Worm (Caenorhabditis elegans) whole organism, young adult: ENCODE data around the gene B0303.16.

Experiments used
- B0019.2 ChIP-seq: fragments of 200-800 bp; sonication (Bioruptor generic); conservative IDR thresholded peaks from 2 replicates; pipeline ENCODE4 v1.3.6; 2022; ENCODE audit warnings: missing genetic modification reagents, missing genetic modification characterization, missing compliant biosample characterization
- B0336.3 ChIP-seq: fragments of 200-800 bp; sonication (Bioruptor generic); IDR thresholded peaks from 2 replicates; pipeline ENCODE4 v1.3.6; 2022; ENCODE audit warnings: missing genetic modification characterization, missing compliant biosample characterization
- C06A6.2 ChIP-seq: fragments of 200-800 bp; sonication (Bioruptor generic); conservative IDR thresholded peaks from 2 replicates; pipeline ENCODE4 v1.3.6; 2022; ENCODE audit warnings: missing genetic modification characterization, missing compliant biosample characterization
- F22D6.2 ChIP-seq: sonication (generic microtip); optimal IDR thresholded peaks from 2 replicates; lab custom pipeline; 2016; ENCODE audit warnings: mild to moderate bottlenecking, missing genetic modification characterization, missing compliant biosample characterization
- F23B12.7 ChIP-seq: sonication (generic microtip); optimal IDR thresholded peaks from 2 replicates; lab custom pipeline; 2017; ENCODE audit warnings: missing genetic modification characterization, mild to moderate bottlenecking, missing compliant biosample characterization, antibody characterized with exemption, moderate library complexity; ENCODE audit not compliant: insufficient read depth
- F33H1.4 ChIP-seq: fragments of 200-800 bp; sonication (Bioruptor generic); IDR thresholded peaks from 2 replicates; pipeline ENCODE4 v1.3.6; 2022; ENCODE audit warnings: missing genetic modification reagents, missing genetic modification characterization, missing compliant biosample characterization
- F57A8.1 ChIP-seq: fragments of 200-800 bp; sonication (Bioruptor generic); optimal IDR thresholded peaks from 2 replicates; lab custom pipeline; 2018; ENCODE audit warnings: mild to moderate bottlenecking, missing genetic modification characterization, moderate library complexity, missing compliant biosample characterization
- Y53F4B.3 ChIP-seq: fragments of 200-800 bp; sonication (Bioruptor generic); IDR thresholded peaks from 2 replicates; pipeline ENCODE4 v1.3.6; 2022; ENCODE audit warnings: missing genetic modification reagents, missing genetic modification characterization, missing compliant biosample characterization
- Y67H2A.10 ChIP-seq: fragments of 200-800 bp; sonication (Bioruptor generic); conservative IDR thresholded peaks from 2 replicates; pipeline ENCODE4 v1.3.6; 2022; ENCODE audit warnings: missing genetic modification reagents, missing genetic modification characterization, missing compliant biosample characterization
- akir-1 ChIP-seq: fragments of 200-800 bp; sonication (Bioruptor generic); optimal IDR thresholded peaks from 2 replicates; lab custom pipeline; 2018; ENCODE audit warnings: mild to moderate bottlenecking, missing genetic modification characterization, moderate library complexity, missing compliant biosample characterization
- bed-1 ChIP-seq: fragments of 200-800 bp; sonication (Bioruptor generic); IDR thresholded peaks from 2 replicates; pipeline ENCODE4 v1.3.6; 2022; ENCODE audit warnings: missing genetic modification reagents, missing genetic modification characterization, missing compliant biosample characterization
- bed-2 ChIP-seq: fragments of 200-800 bp; sonication (Bioruptor generic); IDR thresholded peaks from 2 replicates; pipeline ENCODE4 v1.3.6; 2022; ENCODE audit warnings: missing genetic modification reagents, missing genetic modification characterization, missing compliant biosample characterization
- ccch-3 ChIP-seq: fragments of 200-800 bp; sonication (Bioruptor generic); optimal IDR thresholded peaks from 2 replicates; lab custom pipeline; 2018; ENCODE audit warnings: mild to moderate bottlenecking, missing genetic modification characterization, missing compliant biosample characterization
- cebp-1 ChIP-seq, 2 experiments: fragments of 200-800 bp in 1 of 2; sonication (Bioruptor generic) in 1 of 2; sonication (generic microtip) in 1 of 2; IDR thresholded peaks in 1 of 2; optimal IDR thresholded peaks in 1 of 2; 2 replicates each; pipeline versions ENCODE4 v1.3.6 to Lab custom; 2017 to 2022; ENCODE audit warnings: missing compliant biosample characterization in 2 of 2, missing genetic modification characterization in 2 of 2, mild to moderate bottlenecking in 1 of 2, missing genetic modification reagents in 1 of 2, moderate library complexity in 1 of 2
- ceh-100 ChIP-seq: fragments of 200-800 bp; sonication (Bioruptor generic); IDR thresholded peaks from 2 replicates; pipeline ENCODE4 v1.3.6; 2022; ENCODE audit warnings: missing genetic modification reagents, missing genetic modification characterization, missing compliant biosample characterization
- ceh-40 ChIP-seq: fragments of 200-800 bp; sonication (Bioruptor generic); IDR thresholded peaks from 2 replicates; pipeline ENCODE4 v1.3.6; 2022; ENCODE audit warnings: missing genetic modification characterization, missing compliant biosample characterization
- ceh-79 ChIP-seq: sonication (generic microtip); optimal IDR thresholded peaks from 2 replicates; lab custom pipeline; 2017; ENCODE audit warnings: mild to moderate bottlenecking, missing genetic modification characterization, missing compliant biosample characterization
- dpl-1 ChIP-seq: fragments of 150-350 bp; optimal IDR thresholded peaks from 2 replicates; lab custom pipeline; 2014; ENCODE audit warnings: missing biosample characterization, missing genetic modification reagents, missing genetic modification characterization
- egl-18 ChIP-seq: fragments of 200-800 bp; sonication (Bioruptor generic); IDR thresholded peaks from 2 replicates; pipeline ENCODE4 v1.3.6; 2022; ENCODE audit warnings: missing genetic modification reagents, missing genetic modification characterization, missing compliant biosample characterization
- egl-44 ChIP-seq: fragments of 200-800 bp; sonication (Bioruptor generic); IDR thresholded peaks from 2 replicates; pipeline ENCODE4 v1.3.6; 2022; ENCODE audit warnings: missing genetic modification reagents, missing genetic modification characterization, missing compliant biosample characterization
- egrh-3 ChIP-seq: fragments of 200-800 bp; sonication (Bioruptor generic); IDR thresholded peaks from 2 replicates; pipeline ENCODE4 v1.3.6; 2022; ENCODE audit warnings: missing genetic modification reagents, missing genetic modification characterization, missing compliant biosample characterization
- gei-17 ChIP-seq: fragments of 200-800 bp; sonication (Bioruptor generic); optimal IDR thresholded peaks from 2 replicates; lab custom pipeline; 2018; ENCODE audit warnings: mild to moderate bottlenecking, missing genetic modification characterization, missing compliant biosample characterization
- him-1 ChIP-seq: sonication (generic microtip); optimal IDR thresholded peaks from 2 replicates; lab custom pipeline; 2016; ENCODE audit warnings: missing genotype, missing genetic modification reagents, missing genetic modification characterization, missing compliant biosample characterization
- hlh-26 ChIP-seq: fragments of 200-800 bp; sonication (Bioruptor generic); conservative IDR thresholded peaks from 2 replicates; pipeline ENCODE4 v1.3.6; 2022; ENCODE audit warnings: missing genetic modification reagents, missing genetic modification characterization, missing compliant biosample characterization
- hmg-1.2 ChIP-seq: fragments of 200-800 bp; sonication (Bioruptor generic); IDR thresholded peaks from 2 replicates; pipeline ENCODE4 v1.3.6; 2022; ENCODE audit warnings: missing genetic modification reagents, missing genetic modification characterization, missing compliant biosample characterization
- hrde-1 ChIP-seq: sonication (generic microtip); optimal IDR thresholded peaks from 2 replicates; lab custom pipeline; 2016; ENCODE audit warnings: missing genetic modification characterization, mild to moderate bottlenecking, missing compliant biosample characterization, moderate library complexity, missing genotype, missing genetic modification reagents, borderline replicate concordance
- lin-40 ChIP-seq: sonication (generic microtip); optimal IDR thresholded peaks from 2 replicates; lab custom pipeline; 2016; ENCODE audit warnings: missing genetic modification characterization, mild to moderate bottlenecking, missing compliant biosample characterization, missing genotype, missing genetic modification reagents
- lin-54 ChIP-seq: fragments of 200-800 bp; sonication (Bioruptor generic); optimal IDR thresholded peaks from 2 replicates; lab custom pipeline; 2018; ENCODE audit warnings: mild to moderate bottlenecking, missing genetic modification characterization, missing compliant biosample characterization
- lir-1 ChIP-seq: fragments of 200-800 bp; sonication (Bioruptor generic); conservative IDR thresholded peaks from 2 replicates; pipeline ENCODE4 v1.3.6; 2022; ENCODE audit warnings: missing genetic modification reagents, missing genetic modification characterization, missing compliant biosample characterization
- madf-3 ChIP-seq: fragments of 200-800 bp; sonication (Bioruptor generic); IDR thresholded peaks from 2 replicates; pipeline ENCODE4 v1.3.6; 2022; ENCODE audit warnings: missing genetic modification reagents, missing genetic modification characterization, missing compliant biosample characterization
- mel-28 ChIP-seq: sonication (generic microtip); optimal IDR thresholded peaks from 2 replicates; lab custom pipeline; 2016; ENCODE audit warnings: borderline replicate concordance, mild to moderate bottlenecking, missing genetic modification characterization, missing compliant biosample characterization
- mxl-1 ChIP-seq: sonication (generic microtip); optimal IDR thresholded peaks from 2 replicates; lab custom pipeline; 2016; ENCODE audit warnings: missing genetic modification characterization, missing compliant biosample characterization
- nfya-1 ChIP-seq: sonication (generic microtip); optimal IDR thresholded peaks from 2 replicates; lab custom pipeline; 2017; ENCODE audit warnings: antibody characterized with exemption, missing compliant biosample characterization, missing genetic modification characterization, borderline replicate concordance; ENCODE audit not compliant: insufficient read depth
- nhr-120 ChIP-seq: fragments of 200-800 bp; sonication (Bioruptor generic); IDR thresholded peaks from 2 replicates; pipeline ENCODE4 v1.3.6; 2022; ENCODE audit warnings: missing genetic modification characterization, missing compliant biosample characterization
- nhr-179 ChIP-seq: sonication (generic microtip); optimal IDR thresholded peaks from 2 replicates; lab custom pipeline; 2016; ENCODE audit warnings: mild to moderate bottlenecking, missing genetic modification characterization, missing compliant biosample characterization
- pbrm-1 ChIP-seq: fragments of 200-800 bp; sonication (Bioruptor generic); IDR thresholded peaks from 2 replicates; pipeline ENCODE4 v1.3.6; 2022; ENCODE audit warnings: missing genetic modification reagents, missing genetic modification characterization, missing compliant biosample characterization
- sdz-38 ChIP-seq: sonication (generic microtip); optimal IDR thresholded peaks from 2 replicates; lab custom pipeline; 2016; ENCODE audit warnings: missing genotype, missing genetic modification characterization, missing compliant biosample characterization
- snpc-1.3 ChIP-seq: sonication (generic microtip); optimal IDR thresholded peaks from 2 replicates; lab custom pipeline; 2017; ENCODE audit warnings: missing genetic modification characterization, mild to moderate bottlenecking, missing compliant biosample characterization, antibody characterized with exemption, moderate library complexity, missing genotype, missing genetic modification reagents; ENCODE audit not compliant: insufficient read depth
- snpc-4 ChIP-seq, 5 experiments: fragments of 150-350 bp in 1 of 5; sonication (generic microtip) in 4 of 5; optimal IDR thresholded peaks; 2 replicates each; lab custom pipeline; 2014 to 2018; ENCODE audit warnings: missing genetic modification characterization in 5 of 5, missing biosample characterization in 3 of 5, antibody characterized with exemption in 2 of 5, mild to moderate bottlenecking in 2 of 5, missing compliant biosample characterization in 2 of 5, missing genotype in 2 of 5, moderate library complexity in 2 of 5, missing genetic modification reagents in 1 of 5
- somi-1 ChIP-seq: fragments of 200-800 bp; sonication (Bioruptor generic); optimal IDR thresholded peaks from 2 replicates; lab custom pipeline; 2018; ENCODE audit warnings: mild to moderate bottlenecking, missing genetic modification characterization, missing compliant biosample characterization
- sptf-2 ChIP-seq: fragments of 200-800 bp; sonication (Bioruptor generic); optimal IDR thresholded peaks from 2 replicates; lab custom pipeline; 2018; ENCODE audit warnings: mild to moderate bottlenecking, missing genetic modification characterization, missing compliant biosample characterization
- tlf-1 ChIP-seq: fragments of 200-800 bp; sonication (Bioruptor generic); optimal IDR thresholded peaks from 2 replicates; lab custom pipeline; 2018; ENCODE audit warnings: mild to moderate bottlenecking, missing genetic modification characterization, missing compliant biosample characterization
- unc-62 ChIP-seq: fragments of 150-350 bp; optimal IDR thresholded peaks from 2 replicates; lab custom pipeline; 2014; ENCODE audit warnings: missing biosample characterization, missing genetic modification reagents, missing genetic modification characterization
- xnd-1 ChIP-seq: sonication (generic microtip); optimal IDR thresholded peaks from 2 replicates; lab custom pipeline; 2016; ENCODE audit warnings: missing genotype, missing genetic modification reagents, missing genetic modification characterization, missing compliant biosample characterization
- ztf-25 ChIP-seq: fragments of 200-800 bp; sonication (Bioruptor generic); IDR thresholded peaks from 2 replicates; pipeline ENCODE4 v1.3.6; 2022; ENCODE audit warnings: missing genetic modification reagents, missing genetic modification characterization, missing compliant biosample characterization
- ztf-3 ChIP-seq: fragments of 200-800 bp; sonication (Bioruptor generic); optimal IDR thresholded peaks from 2 replicates; lab custom pipeline; 2018; ENCODE audit warnings: mild to moderate bottlenecking, missing genetic modification characterization, missing compliant biosample characterization

The B0303.16 gene

DNA sequence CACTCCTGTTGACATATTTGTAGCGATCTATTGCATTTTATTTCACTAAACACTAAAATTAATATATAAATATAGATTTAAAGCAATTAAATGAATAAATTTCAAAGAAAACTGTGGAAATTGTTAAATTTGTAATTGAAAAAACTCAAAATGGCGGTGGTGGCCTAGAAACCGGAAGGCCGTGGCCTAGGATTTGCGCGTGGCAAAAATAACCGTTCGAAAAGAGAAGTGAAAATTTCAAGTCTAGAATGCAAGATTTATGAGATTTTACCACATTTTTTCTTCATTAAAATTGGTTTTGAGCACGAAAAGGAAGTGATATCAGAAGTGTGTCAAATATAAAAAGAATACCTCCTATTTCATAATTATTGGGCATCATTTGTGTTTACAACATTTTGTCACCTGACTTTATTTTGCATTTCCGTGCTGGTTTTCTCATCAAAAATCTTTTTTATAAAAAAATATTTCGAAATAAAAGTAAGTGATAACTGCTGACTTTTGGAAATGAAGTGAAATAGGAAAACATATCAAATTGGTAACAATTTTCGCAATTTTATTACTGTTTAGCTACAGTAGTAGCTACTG is 21.1 kb upstream of the B0303.16 start, which contains the start of gene fli-1 (continued):
- TF ChIP-seq him-1 (no peak), hrde-1 (tag; lab: Kevin White, UChicago) (no peak), dpl-1 (peak; percentile 72), ztf-25 (GFP tag; lab: Robert Waterston, UW) (no peak; the same call in 1 of the 2 replicates), F33H1.4 (GFP tag; lab: Robert Waterston, UW) (peak; percentile 75), mel-28 (no peak), egl-18 (GFP tag; lab: Robert Waterston, UW) (no peak), Y67H2A.10 (GFP tag; lab: Robert Waterston, UW) (no peak), sptf-2 (GFP tag; lab: Kevin White, UChicago) (no peak), nfya-1 (tag; lab: Kevin White, UChicago) (no peak), bed-2 (GFP tag; lab: Robert Waterston, UW) (peak; percentile 73; the same call in 1 of the 2 replicates), bed-1 (GFP tag; lab: Robert Waterston, UW) (no peak), tlf-1 (peak; percentile 16), ztf-3 (no peak), B0019.2 (GFP tag; lab: Robert Waterston, UW) (peak; percentile 68; the same call in 1 of the 2 replicates), F23B12.7 (tag; lab: Kevin White, UChicago) (no peak), cebp-1 (GFP tag; IDR thresholded peaks at IDR 0.05; lab: Robert Waterston, UW) (peak; percentile 72; the same call in 1 of the 2 replicates), cebp-1 (tag; optimal IDR thresholded peaks at IDR 0.05; lab: Kevin White, UChicago) (peak; percentile 90), lir-1 (GFP tag; lab: Robert Waterston, UW) (peak; percentile 64; the same call in 1 of the 2 replicates), ceh-40 (no peak), hmg-1.2 (GFP tag; lab: Robert Waterston, UW) (0 out of 2 replicates have a peak, but pooled peaks have one; percentile 22), lin-40 (no peak), ceh-79 (tag; lab: Kevin White, UChicago) (no peak), hlh-26 (GFP tag; lab: Robert Waterston, UW) (no peak), ccch-3 (GFP tag; lab: Kevin White, UChicago) (no peak), snpc-1.3 (tag; lab: Kevin White, UChicago) (peak; percentile 16), somi-1 (GFP tag; lab: Kevin White, UChicago) (no peak), C06A6.2 (GFP tag; lab: Robert Waterston, UW) (no peak), madf-3 (peak; percentile 37; the same call in 1 of the 2 replicates), ceh-100 (GFP tag; lab: Robert Waterston, UW) (no peak; the same call in 1 of the 2 replicates), sdz-38 (tag; lab: Kevin White, UChicago) (no peak), egl-44 (GFP tag; lab: Robert Waterston, UW) (no peak), Y53F4B.3 (GFP tag; lab: Robert Waterston, UW) (no peak), nhr-120 (no peak), snpc-4 (GFP tag; optimal IDR thresholded peaks at IDR 0.05; lab: Kevin White, UChicago) (no peak), snpc-4 (tag; optimal IDR thresholded peaks at IDR 0.05; lab: Kevin White, UChicago) (peak in 1 of 4 experiments; percentile 21), unc-62 (GFP tag; lab: Kevin White, UChicago) (no peak), B0336.3 (GFP tag; lab: Robert Waterston, UW) (no peak), egrh-3 (GFP tag; lab: Robert Waterston, UW) (no peak), gei-17 (GFP tag; lab: Kevin White, UChicago) (no peak), pbrm-1 (GFP tag; lab: Robert Waterston, UW) (no peak), F22D6.2 (no peak), xnd-1 (peak; percentile 88), nhr-179 (tag; lab: Kevin White, UChicago) (no peak), lin-54 (peak; percentile 85), akir-1 (no peak), mxl-1 (tag; lab: Kevin White, UChicago) (no peak), F57A8.1 (GFP tag; lab: Kevin White, UChicago) (no peak)
